Fruit fly (Drosophila melanogaster): Measurements from ENCODE around the gene CG4119.

The CG4119 gene

DNA sequence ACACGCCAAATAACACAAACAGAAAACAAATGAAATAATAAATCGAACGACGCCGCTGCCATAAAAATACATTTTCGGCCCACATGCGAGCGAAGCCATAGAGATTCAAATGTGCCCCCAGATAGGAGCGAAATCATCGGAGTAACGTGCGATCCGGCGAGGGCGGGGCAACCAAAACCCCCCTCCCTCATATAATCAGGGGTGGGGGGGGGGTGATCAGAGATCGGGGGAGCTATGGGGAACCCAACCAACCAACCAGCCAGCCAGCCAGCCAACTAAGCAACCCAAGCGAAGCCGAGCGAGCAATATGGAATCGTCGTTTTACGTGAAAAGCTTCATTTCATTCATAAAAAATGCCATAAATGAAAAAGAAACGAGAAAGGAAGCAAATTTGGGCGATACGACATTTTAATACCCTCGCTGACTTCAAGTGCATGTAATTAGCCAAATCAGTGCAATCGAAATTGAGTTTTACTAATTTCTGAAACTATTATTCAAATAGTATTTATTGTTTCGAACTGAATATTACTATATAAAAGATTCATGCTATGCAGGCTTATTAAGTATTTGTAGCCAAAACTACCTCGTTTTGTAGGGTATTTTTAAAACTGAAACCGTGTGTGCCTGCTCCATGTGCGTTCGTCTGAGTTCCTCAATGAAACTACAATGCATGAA, 34.1 kb downstream of the CG4119 start (continued):
- no peak for TF ChIP-seq CG11294 (GFP tag; IDR thresholded peaks at IDR 0.05)
- peak; percentile 62 for TF ChIP-seq cyc (GFP tag; optimal IDR thresholded peaks at IDR 0.05)
- TF ChIP-seq OdsH (GFP tag; optimal IDR thresholded peaks at IDR 0.05) = peak; percentile 70
- TF ChIP-seq Ets21C (GFP tag; optimal IDR thresholded peaks at IDR 0.05) = peak; percentile 44
- peak; percentile 61 for TF ChIP-seq CG31627 (GFP tag; optimal IDR thresholded peaks at IDR 0.05)
- no peak for TF ChIP-seq fd85E (GFP tag; optimal IDR thresholded peaks at IDR 0.05)
- peak; percentile 61 for TF ChIP-seq lz (GFP tag; optimal IDR thresholded peaks at IDR 0.05)
- TF ChIP-seq CG6808 (GFP tag; optimal IDR thresholded peaks at IDR 0.05) = peak; percentile 44
- TF ChIP-seq dac (GFP tag; optimal IDR thresholded peaks at IDR 0.05) = no peak
- TF ChIP-seq topi (GFP tag; optimal IDR thresholded peaks at IDR 0.05) = peak; percentile 74
- TF ChIP-seq net (GFP tag; optimal IDR thresholded peaks at IDR 0.05) = peak; percentile 35
- peak; percentile 76 for TF ChIP-seq CG15336 (GFP tag; IDR thresholded peaks at IDR 0.05)
- TF ChIP-seq CG10631 (GFP tag; optimal IDR thresholded peaks at IDR 0.05) = peak; percentile 60
- TF ChIP-seq CG11762 (GFP tag; optimal IDR thresholded peaks at IDR 0.05; ENCODE audit: insufficient read depth) = peak; percentile 41
- TF ChIP-seq CG6792 (GFP tag; optimal IDR thresholded peaks at IDR 0.05) = peak; percentile 70
- TF ChIP-seq svp (GFP tag) = peak; percentile 83
- TF ChIP-seq vri (GFP tag; optimal IDR thresholded peaks at IDR 0.05) = peak; percentile 56
- TF ChIP-seq CG7368 (GFP tag; optimal IDR thresholded peaks at IDR 0.05) = peak; percentile 48
- peak; percentile 63; the same call in 2 of the 3 replicates for TF ChIP-seq CG6163 (GFP tag; IDR thresholded peaks at IDR 0.05)
- TF ChIP-seq CG4318 (GFP tag; optimal IDR thresholded peaks at IDR 0.05) = peak; percentile 53
- TF ChIP-seq Lpt (GFP tag; optimal IDR thresholded peaks at IDR 0.05) = peak; percentile 53

DNA sequence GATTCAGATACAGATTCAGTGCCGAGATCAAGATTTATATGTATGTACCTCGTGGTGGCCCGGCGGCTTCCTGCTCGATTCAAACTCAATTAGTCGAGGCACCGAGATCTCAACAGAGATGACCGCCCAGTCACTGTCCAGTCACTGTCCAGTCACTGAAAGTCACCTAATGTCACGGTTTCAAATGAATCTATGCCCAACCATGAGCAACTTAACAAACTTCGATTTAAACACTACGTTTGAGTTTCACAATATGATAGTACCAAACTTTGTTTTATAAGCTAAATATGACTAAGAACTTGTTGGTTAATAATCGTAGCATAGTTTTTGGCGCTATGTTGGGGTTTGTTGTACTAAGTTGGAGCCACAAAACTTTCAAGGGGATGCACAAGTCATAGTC, 39.2 kb downstream of the CG4119 start:
- TF ChIP-seq acj6 (GFP tag; optimal IDR thresholded peaks at IDR 0.05) = no peak
- no peak for TF ChIP-seq salr (GFP tag; optimal IDR thresholded peaks at IDR 0.05)
- no peak for TF ChIP-seq fd85E (GFP tag; optimal IDR thresholded peaks at IDR 0.05)
- TF ChIP-seq net (GFP tag; optimal IDR thresholded peaks at IDR 0.05) = no peak
- no peak for TF ChIP-seq CG7368 (GFP tag; optimal IDR thresholded peaks at IDR 0.05)
- no peak for TF ChIP-seq eg (GFP tag; IDR thresholded peaks at IDR 0.05)
- TF ChIP-seq Ets21C (GFP tag; optimal IDR thresholded peaks at IDR 0.05) = no peak
- TF ChIP-seq Ets96B (tag; optimal IDR thresholded peaks at IDR 0.05) = no peak
- TF ChIP-seq CG16779 (tag; optimal IDR thresholded peaks at IDR 0.05) = no peak
- no peak for TF ChIP-seq Smox (GFP tag; optimal IDR thresholded peaks at IDR 0.05)
- TF ChIP-seq Sox102F (GFP tag; optimal IDR thresholded peaks at IDR 0.05) = no peak
- TF ChIP-seq spab (GFP tag; optimal IDR thresholded peaks at IDR 0.05) = no peak
- no peak for TF ChIP-seq Gug (GFP tag; IDR thresholded peaks at IDR 0.05)
- TF ChIP-seq Eip75B (GFP tag; optimal IDR thresholded peaks at IDR 0.05) = no peak
- no peak for TF ChIP-seq Hr4 (GFP tag; optimal IDR thresholded peaks at IDR 0.05)

DNA sequence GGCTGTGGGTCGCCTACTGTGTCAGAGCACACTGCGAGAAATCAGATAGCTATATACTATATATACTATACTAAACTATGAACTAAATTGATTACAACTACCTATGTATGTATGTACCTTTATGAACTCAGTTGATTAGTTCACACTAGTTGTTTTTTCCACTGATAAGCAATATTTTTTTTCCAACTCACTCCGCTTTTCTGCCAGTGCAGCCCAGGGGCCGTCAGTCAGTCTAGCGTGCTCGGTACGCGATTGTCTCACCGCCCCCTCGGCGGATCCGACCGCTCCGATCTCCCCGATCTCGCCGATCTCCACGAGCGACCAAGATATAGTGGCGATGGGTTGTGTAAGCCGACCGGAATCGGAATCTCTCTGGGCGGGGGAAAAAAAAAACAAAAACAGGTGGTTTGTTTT, 40.1 kb downstream of the CG4119 start:
- TF ChIP-seq CG1621 (tag; optimal IDR thresholded peaks at IDR 0.05) = peak; percentile 55
- no peak for TF ChIP-seq fkh (GFP tag; optimal IDR thresholded peaks at IDR 0.05)
- TF ChIP-seq achi (GFP tag; optimal IDR thresholded peaks at IDR 0.05) = peak; percentile 54
- peak; percentile 90 for TF ChIP-seq Gug (GFP tag; IDR thresholded peaks at IDR 0.05)
- no peak for TF ChIP-seq Blimp-1 (GFP tag; optimal IDR thresholded peaks at IDR 0.05)
- TF ChIP-seq Sox102F (GFP tag; optimal IDR thresholded peaks at IDR 0.05) = no peak
- TF ChIP-seq CG8319 (GFP tag; optimal IDR thresholded peaks at IDR 0.05) = no peak
- no peak for TF ChIP-seq esn (GFP tag; optimal IDR thresholded peaks at IDR 0.05)
- peak; percentile 91 for TF ChIP-seq CG11294 (GFP tag; IDR thresholded peaks at IDR 0.05)
- TF ChIP-seq Ets96B (tag; optimal IDR thresholded peaks at IDR 0.05) = peak; percentile 77
- no peak for TF ChIP-seq vri (GFP tag; optimal IDR thresholded peaks at IDR 0.05)
- peak; percentile 2 for TF ChIP-seq Sox15 (GFP tag; optimal IDR thresholded peaks at IDR 0.05)
- no peak for TF ChIP-seq fd85E (GFP tag; optimal IDR thresholded peaks at IDR 0.05)
- TF ChIP-seq net (GFP tag; optimal IDR thresholded peaks at IDR 0.05) = peak; percentile 52
- TF ChIP-seq CG6854 (GFP tag; optimal IDR thresholded peaks at IDR 0.05) = no peak
- peak; percentile 4 for TF ChIP-seq cyc (GFP tag; optimal IDR thresholded peaks at IDR 0.05)
- TF ChIP-seq dac (GFP tag; optimal IDR thresholded peaks at IDR 0.05) = peak; percentile 70
- peak; percentile 32 for TF ChIP-seq Met (GFP tag; optimal IDR thresholded peaks at IDR 0.05)
- TF ChIP-seq CG6276 (GFP tag; optimal IDR thresholded peaks at IDR 0.05) = peak; percentile 84
- peak; percentile 36 for TF ChIP-seq CG11902 (GFP tag; optimal IDR thresholded peaks at IDR 0.05)
- peak; percentile 93 for TF ChIP-seq CG15336 (GFP tag; IDR thresholded peaks at IDR 0.05)
- TF ChIP-seq fd59A (GFP tag; optimal IDR thresholded peaks at IDR 0.05) = peak; percentile 20
- TF ChIP-seq OdsH (GFP tag; optimal IDR thresholded peaks at IDR 0.05) = peak; percentile 51
- TF ChIP-seq topi (GFP tag; optimal IDR thresholded peaks at IDR 0.05) = peak; percentile 33
- TF ChIP-seq salr (GFP tag; optimal IDR thresholded peaks at IDR 0.05) = peak in 1 of 2 experiments; percentile 16
- no peak for TF ChIP-seq Hr39 (GFP tag; optimal IDR thresholded peaks at IDR 0.05)
- TF ChIP-seq CG34406 (GFP tag; optimal IDR thresholded peaks at IDR 0.05) = peak; percentile 12
